Worm (Caenorhabditis elegans): ENCODE data around the gene F28G4.3.

- no peak for TF ChIP-seq nhr-90 (tag; optimal IDR thresholded peaks at IDR 0.05)
- TF ChIP-seq dpl-1 (GFP tag; optimal IDR thresholded peaks at IDR 0.05), result no peak
- TF ChIP-seq egrh-3 (GFP tag; IDR thresholded peaks at IDR 0.05), result no peak
- no peak for TF ChIP-seq attf-3 (GFP tag; conservative IDR thresholded peaks at IDR 0.05)
These were observed 9.6 kb upstream of the F28G4.3 start, which contains the start of gene srbc-83 for ce11 chrV:16297070-16297469.
